Fruit fly (Drosophila melanogaster): Measurements from ENCODE around the gene CG33159.

The CG33159 gene

DNA sequence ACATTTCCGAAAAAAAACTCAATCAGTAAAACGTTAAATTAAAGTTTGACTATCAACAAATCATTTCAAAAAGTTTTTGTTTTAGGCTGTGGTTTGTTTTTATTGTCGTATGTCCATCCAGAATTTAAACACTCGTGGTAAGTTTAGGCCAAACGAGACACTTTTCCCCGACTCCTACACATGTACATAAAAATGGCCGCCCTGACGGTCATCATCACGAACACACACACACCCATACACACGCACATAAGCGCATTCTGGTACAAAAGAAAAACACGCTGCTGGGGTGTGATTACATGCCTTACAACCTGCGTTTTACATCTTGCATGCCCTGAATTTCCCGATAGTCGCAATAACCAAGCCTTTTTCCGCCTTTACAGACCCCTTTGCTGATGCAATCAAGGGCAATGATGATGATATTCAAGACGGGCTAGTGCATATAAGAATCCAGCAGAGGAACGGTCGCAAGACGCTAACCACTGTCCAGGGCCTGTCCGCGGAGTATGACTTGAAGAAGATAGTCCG, 19.2 kb upstream of the CG33159 start:
- TF ChIP-seq Dll (GFP tag; IDR thresholded peaks at IDR 0.05; ENCODE audit: partially characterized antibody) (peak; percentile 59; the same call in 1 of the 4 replicates), YL-1 (GFP tag; optimal IDR thresholded peaks at IDR 0.05) (peak; percentile 65), pros (GFP tag; optimal IDR thresholded peaks at IDR 0.05) (peak; percentile 16), Doc2 (GFP tag; IDR thresholded peaks at IDR 0.05) (no peak), NC2β (GFP tag; optimal IDR thresholded peaks at IDR 0.05) (no peak), Atf-2 (GFP tag; optimal IDR thresholded peaks at IDR 0.05) (no peak), jigr1 (GFP tag; IDR thresholded peaks at IDR 0.05) (no peak), NFAT (GFP tag; IDR thresholded peaks at IDR 0.05) (no peak), slbo (GFP tag; IDR thresholded peaks at IDR 0.05) (no peak), HLH4C (GFP tag; IDR thresholded peaks at IDR 0.05; ENCODE audit: partially characterized antibody) (0 out of 3 replicates have a peak, but pooled peaks have one; percentile 2), cg (GFP tag; optimal IDR thresholded peaks at IDR 0.05) (peak; percentile 93), Med (GFP tag) (peak; percentile 6), Scr (GFP tag; IDR thresholded peaks at IDR 0.05; ENCODE audit: partially characterized antibody) (peak; percentile 2; the same call in 1 of the 2 replicates), chinmo (GFP tag; IDR thresholded peaks at IDR 0.05; ENCODE audit: partially characterized antibody) (0 out of 4 replicates have a peak, but pooled peaks have one; percentile 7), Oaz (GFP tag; IDR thresholded peaks at IDR 0.05) (no peak), CG7987 (GFP tag; optimal IDR thresholded peaks at IDR 0.05) (peak; percentile 89), dimm (GFP tag; IDR thresholded peaks at IDR 0.05) (no peak), Dip2 (GFP tag; IDR thresholded peaks at IDR 0.05) (no peak), CG10431 (GFP tag; optimal IDR thresholded peaks at IDR 0.05) (no peak), pan (optimal IDR thresholded peaks at IDR 0.05) (no peak), pan (GFP tag; optimal IDR thresholded peaks at IDR 0.05 in 1 of 2, IDR thresholded peaks at IDR 0.05 in 1 of 2) (no peak), Max (GFP tag; optimal IDR thresholded peaks at IDR 0.05) (no peak), CG13287 (GFP tag; IDR thresholded peaks at IDR 0.05; ENCODE audit: partially characterized antibody) (peak; percentile 11; the same call in 1 of the 2 replicates), pfk (GFP tag; optimal IDR thresholded peaks at IDR 0.05) (no peak), grau (tag; optimal IDR thresholded peaks at IDR 0.05) (no peak), dm (GFP tag; optimal IDR thresholded peaks at IDR 0.05) (peak; percentile 43), D (optimal IDR thresholded peaks at IDR 0.05) (no peak), D (GFP tag; optimal IDR thresholded peaks at IDR 0.05) (no peak), chm (GFP tag; IDR thresholded peaks at IDR 0.05) (peak; percentile 49), Nf-YA (GFP tag; IDR thresholded peaks at IDR 0.05) (no peak), ato (GFP tag; IDR thresholded peaks at IDR 0.05; ENCODE audit: partially characterized antibody) (no peak), tio (GFP tag; optimal IDR thresholded peaks at IDR 0.05) (no peak), CG8478 (optimal IDR thresholded peaks at IDR 0.05) (no peak), Pdp1 (GFP tag; optimal IDR thresholded peaks at IDR 0.05) (peak in 1 of 2 experiments; percentile 32), phol (tag; optimal IDR thresholded peaks at IDR 0.05) (peak; percentile 73), CG4404 (GFP tag; IDR thresholded peaks at IDR 0.05) (no peak), sens (GFP tag) (peak; percentile 11), Trl (optimal IDR thresholded peaks at IDR 0.05) (no peak), Trl (GFP tag; optimal IDR thresholded peaks at IDR 0.05) (no peak), CG10267 (tag; optimal IDR thresholded peaks at IDR 0.05) (no peak), MESR4 (GFP tag; optimal IDR thresholded peaks at IDR 0.05) (peak; percentile 99), CG8290 (GFP tag; optimal IDR thresholded peaks at IDR 0.05) (no peak), CG8290 (tag; optimal IDR thresholded peaks at IDR 0.05) (no peak), grn (GFP tag; optimal IDR thresholded peaks at IDR 0.05) (no peak), CG34224 (GFP tag; IDR thresholded peaks at IDR 0.05; ENCODE audit: partially characterized antibody) (0 out of 3 replicates have a peak, but pooled peaks have one; percentile 41), CG17612 (GFP tag; IDR thresholded peaks at IDR 0.05) (no peak), CG2129 (GFP tag; IDR thresholded peaks at IDR 0.05; ENCODE audit: partially characterized antibody) (0 out of 2 replicates have a peak, but pooled peaks have one; percentile 7), CG9609 (GFP tag; optimal IDR thresholded peaks at IDR 0.05) (no peak), CG11504 (tag; optimal IDR thresholded peaks at IDR 0.05) (no peak), CG2199 (GFP tag; IDR thresholded peaks at IDR 0.05) (peak; percentile 93), sob (GFP tag; IDR thresholded peaks at IDR 0.05) (no peak)
